Fruit fly (Drosophila melanogaster) whole organism, adult: ENCODE measurements around the gene CG8028.
A peak's percentile ranks its signal among the peaks of the same experiment; 100 is the strongest.

ENCODE experiments used
- CG1620 ChIP-seq: fragments of 200-800 bp; sonication (Bioruptor generic); optimal IDR thresholded peaks from 2 replicates; lab custom pipeline; 2016; ENCODE audit warnings: missing biosample characterization, missing genetic modification characterization
- CG33017 ChIP-seq: fragments of 200-800 bp; sonication (Bioruptor generic); optimal IDR thresholded peaks from 2 replicates; lab custom pipeline; 2018; ENCODE audit warnings: missing biosample characterization, mild to moderate bottlenecking, missing genetic modification characterization, moderate library complexity
- CG7045 ChIP-seq: fragments of 200-800 bp; sonication (Bioruptor generic); optimal IDR thresholded peaks from 2 replicates; lab custom pipeline; 2017; ENCODE audit warnings: missing biosample characterization, mild to moderate bottlenecking, missing genetic modification characterization
- Clk ChIP-seq: fragments of 200-800 bp; sonication (Bioruptor generic); optimal IDR thresholded peaks from 2 replicates; lab custom pipeline; 2017; ENCODE audit warnings: missing biosample characterization, missing genetic modification characterization
- Crg-1 ChIP-seq: fragments of 200-800 bp; sonication (Bioruptor generic); optimal IDR thresholded peaks from 2 replicates; lab custom pipeline; 2016; ENCODE audit warnings: missing biosample characterization, missing genetic modification characterization
- Hr96 ChIP-seq: fragments of 200-800 bp; sonication (Bioruptor generic); optimal IDR thresholded peaks from 2 replicates; lab custom pipeline; 2016; ENCODE audit warnings: missing biosample characterization, missing genetic modification characterization
- pad ChIP-seq: fragments of 200-800 bp; sonication (Bioruptor generic); optimal IDR thresholded peaks from 3 replicates; lab custom pipeline; 2017; ENCODE audit warnings: missing biosample characterization, missing genetic modification characterization, mild to moderate bottlenecking, moderate library complexity, missing genetic modification reagents
- tj ChIP-seq: fragments of 200-800 bp; sonication (Bioruptor generic); optimal IDR thresholded peaks from 3 replicates; lab custom pipeline; 2017; ENCODE audit warnings: missing biosample characterization, mild to moderate bottlenecking, missing genetic modification characterization, moderate library complexity

- TF ChIP-seq CG33017 (tag; lab: Kevin White, UChicago) (no peak), tj (GFP tag; lab: Kevin White, UChicago) (peak; percentile 15), Crg-1 (no peak), pad (GFP tag; lab: Kevin White, UChicago) (no peak), Clk (GFP tag; lab: Kevin White, UChicago) (no peak), CG7045 (no peak), CG1620 (GFP tag; lab: Kevin White, UChicago) (no peak), Hr96 (no peak)
These were observed 18.5 kb downstream of the CG8028 start, which contains the start of gene Vav for dm6 chrX:19261528-19262102.
